Worm (Caenorhabditis elegans) whole organism, L1 larva: ENCODE measurements around the gene C02E7.6.

Experiments
- F16B12.6 ChIP-seq: fragments of 150-350 bp; optimal IDR thresholded peaks from 2 replicates; lab custom pipeline; 2014; ENCODE audit warnings: missing biosample characterization, missing genetic modification characterization
- ama-1 ChIP-seq: fragments of 150-350 bp; optimal IDR thresholded peaks from 2 replicates; lab custom pipeline; 2014
- ceh-82 ChIP-seq, 3 experiments: fragments of 150-350 bp in 1 of 3; sonication (generic microtip) in 2 of 3; optimal IDR thresholded peaks; 2 replicates each; lab custom pipeline; 2014 to 2017; ENCODE audit warnings: missing biosample characterization in 3 of 3, missing genetic modification characterization in 3 of 3
- ceh-88 ChIP-seq: fragments of 200-800 bp; sonication (Bioruptor generic); IDR thresholded peaks from 2 replicates; pipeline ENCODE4 v1.3.6; 2022; ENCODE audit warnings: missing genetic modification characterization, missing compliant biosample characterization
- egl-27 ChIP-seq, 2 experiments: fragments of 150-350 bp in 1 of 2; sonication (generic microtip); optimal IDR thresholded peaks; 3 replicates each; lab custom pipeline; 2017 to 2018; ENCODE audit warnings: missing biosample characterization in 2 of 2, missing genetic modification characterization in 2 of 2, missing genetic modification reagents in 2 of 2
- nhr-237 ChIP-seq: fragments of 150-350 bp; optimal IDR thresholded peaks from 2 replicates; lab custom pipeline; 2014; ENCODE audit warnings: missing biosample characterization, missing genetic modification characterization
- nhr-77 ChIP-seq: fragments of 150-350 bp; optimal IDR thresholded peaks from 2 replicates; lab custom pipeline; 2014; ENCODE audit warnings: missing biosample characterization, missing genetic modification characterization
- swsn-7 ChIP-seq: sonication (generic microtip); optimal IDR thresholded peaks from 2 replicates; lab custom pipeline; 2016; ENCODE audit warnings: missing genetic modification characterization, missing compliant biosample characterization
- unc-62 ChIP-seq: fragments of 150-350 bp; optimal IDR thresholded peaks from 2 replicates; lab custom pipeline; 2014; ENCODE audit warnings: missing biosample characterization, missing genetic modification reagents, missing genetic modification characterization

- no peak for TF ChIP-seq swsn-7
- no peak for TF ChIP-seq ceh-82 (tag; optimal IDR thresholded peaks at IDR 0.05; lab: Kevin White, UChicago)
- no peak for TF ChIP-seq egl-27 (tag; optimal IDR thresholded peaks at IDR 0.05; lab: Kevin White, UChicago)
- no peak for TF ChIP-seq F16B12.6 (tag; lab: Kevin White, UChicago)
- no peak for TF ChIP-seq nhr-237
- no peak for TF ChIP-seq ceh-88 (GFP tag; lab: Robert Waterston, UW)
- no peak for TF ChIP-seq ama-1 (lab: Kevin White, UChicago)
- no peak for TF ChIP-seq nhr-77
- TF ChIP-seq unc-62 (GFP tag; lab: Kevin White, UChicago): no peak
Observed at ce11 chrV:4908591-4908990, 10.4 kb upstream of the C02E7.6 start, which contains the start of gene ugt-13.
